Worm (Caenorhabditis elegans): ENCODE data around the gene skr-17.

DNA sequence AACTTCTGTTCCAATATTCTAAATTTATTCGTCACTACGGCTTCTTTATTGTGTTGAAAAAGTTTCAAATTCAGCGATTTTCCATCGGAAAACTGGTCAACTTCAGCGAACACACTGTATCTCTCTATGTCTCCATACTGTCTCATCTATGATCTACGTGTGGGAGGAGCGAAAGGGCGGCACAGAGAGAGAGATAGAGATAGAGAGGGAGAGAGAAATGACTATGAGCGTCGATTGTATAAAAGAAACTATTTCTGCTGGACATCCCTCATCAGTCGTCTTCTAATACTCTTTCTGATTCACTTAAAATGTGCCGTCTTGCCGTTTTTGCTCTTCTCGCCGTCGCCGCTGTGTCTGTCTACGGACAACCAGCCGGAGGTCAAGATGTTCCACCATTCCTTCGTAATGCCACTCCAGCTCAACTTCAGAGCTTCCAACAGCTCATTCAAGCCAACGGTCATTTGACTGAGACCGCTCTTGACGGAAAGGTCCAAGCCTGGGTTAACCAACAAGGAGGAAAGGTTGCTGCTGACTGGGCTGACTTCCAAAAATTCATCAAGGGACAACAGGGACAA, 7.1 kb downstream of the skr-17 start, which contains the start of gene srlf-1:
- TF ChIP-seq elt-2 (tag; optimal IDR thresholded peaks at IDR 0.05) = no peak
- no peak for TF ChIP-seq fkh-6 (tag; optimal IDR thresholded peaks at IDR 0.05)
- TF ChIP-seq C08G9.2 (tag; optimal IDR thresholded peaks at IDR 0.05) = no peak
- TF ChIP-seq lin-11 (tag; optimal IDR thresholded peaks at IDR 0.05) = no peak

Data from whole organism, late embryonic.